Worm (Caenorhabditis elegans) whole organism, L1 larva: ENCODE measurements around the gene dnj-22.

ENCODE experiments used
- C04F5.9 ChIP-seq: sonication (generic microtip); optimal IDR thresholded peaks from 2 replicates; lab custom pipeline; 2016; ENCODE audit warnings: missing genetic modification characterization, missing compliant biosample characterization
- C34B4.2 ChIP-seq: sonication (generic microtip); optimal IDR thresholded peaks from 2 replicates; lab custom pipeline; 2017; ENCODE audit warnings: mild to moderate bottlenecking, missing genetic modification characterization, missing compliant biosample characterization
- F16B12.6 ChIP-seq: fragments of 150-350 bp; optimal IDR thresholded peaks from 2 replicates; lab custom pipeline; 2014; ENCODE audit warnings: missing biosample characterization, missing genetic modification characterization
- Y116A8C.19 ChIP-seq: sonication (generic microtip); optimal IDR thresholded peaks from 2 replicates; lab custom pipeline; 2016; ENCODE audit warnings: missing compliant biosample characterization, missing genetic modification characterization, borderline replicate concordance
- aha-1 ChIP-seq: fragments of 150-350 bp; optimal IDR thresholded peaks from 2 replicates; lab custom pipeline; 2014; ENCODE audit warnings: missing biosample characterization, missing genetic modification characterization
- alr-1 ChIP-seq: fragments of 200-800 bp; sonication (Bioruptor generic); optimal IDR thresholded peaks from 2 replicates; lab custom pipeline; 2018; ENCODE audit warnings: borderline replicate concordance, mild to moderate bottlenecking, missing genetic modification characterization, missing compliant biosample characterization
- aly-2 ChIP-seq: fragments of 150-350 bp; optimal IDR thresholded peaks from 2 replicates; lab custom pipeline; 2014; ENCODE audit warnings: missing biosample characterization, missing genetic modification characterization
- ceh-63 ChIP-seq: fragments of 200-800 bp; sonication (Bioruptor generic); optimal IDR thresholded peaks from 2 replicates; lab custom pipeline; 2018; ENCODE audit warnings: mild to moderate bottlenecking, missing genetic modification characterization, missing compliant biosample characterization
- ceh-8 ChIP-seq: fragments of 200-800 bp; sonication (Bioruptor generic); optimal IDR thresholded peaks from 2 replicates; lab custom pipeline; 2018; ENCODE audit warnings: mild to moderate bottlenecking, missing genetic modification characterization, moderate library complexity, missing compliant biosample characterization
- ceh-82 ChIP-seq, 3 experiments: fragments of 150-350 bp in 1 of 3; sonication (generic microtip) in 2 of 3; optimal IDR thresholded peaks; 2 replicates each; lab custom pipeline; 2014 to 2017; ENCODE audit warnings: missing biosample characterization in 3 of 3, missing genetic modification characterization in 3 of 3
- ceh-88 ChIP-seq: fragments of 200-800 bp; sonication (Bioruptor generic); IDR thresholded peaks from 2 replicates; pipeline ENCODE4 v1.3.6; 2022; ENCODE audit warnings: missing genetic modification characterization, missing compliant biosample characterization
- ceh-90 ChIP-seq: sonication (generic microtip); optimal IDR thresholded peaks from 2 replicates; lab custom pipeline; 2016; ENCODE audit warnings: missing genetic modification characterization, missing compliant biosample characterization
- ces-1 ChIP-seq: fragments of 150-350 bp; optimal IDR thresholded peaks from 2 replicates; lab custom pipeline; 2014; ENCODE audit warnings: missing biosample characterization, missing genetic modification reagents, missing genetic modification characterization
- dsc-1 ChIP-seq: sonication (generic microtip); optimal IDR thresholded peaks from 2 replicates; lab custom pipeline; 2016; ENCODE audit warnings: mild to moderate bottlenecking, missing genetic modification characterization, missing compliant biosample characterization
- egl-13 ChIP-seq: sonication (generic microtip); optimal IDR thresholded peaks from 2 replicates; lab custom pipeline; 2016; ENCODE audit warnings: missing genotype, missing genetic modification reagents, missing genetic modification characterization, missing compliant biosample characterization
- elt-3 ChIP-seq, 6 experiments: fragments of 150-350 bp in 1 of 6; sonication (generic microtip); optimal IDR thresholded peaks; 2 replicates each; lab custom pipeline; 2017 to 2018; ENCODE audit warnings: missing biosample characterization in 6 of 6, missing genetic modification characterization in 6 of 6, inconsistent platforms in 1 of 6
- fkh-4 ChIP-seq: sonication (generic microtip); optimal IDR thresholded peaks from 2 replicates; lab custom pipeline; 2016; ENCODE audit warnings: missing compliant biosample characterization, missing genetic modification characterization, borderline replicate concordance
- fkh-8 ChIP-seq: sonication (generic microtip); optimal IDR thresholded peaks from 2 replicates; lab custom pipeline; 2016; ENCODE audit warnings: mild to moderate bottlenecking, missing genetic modification characterization, missing compliant biosample characterization
- fos-1 ChIP-seq: fragments of 150-350 bp; optimal IDR thresholded peaks from 2 replicates; lab custom pipeline; 2014; ENCODE audit warnings: missing biosample characterization, missing genetic modification characterization
- hlh-17 ChIP-seq: fragments of 200-800 bp; sonication (Bioruptor generic); optimal IDR thresholded peaks from 2 replicates; lab custom pipeline; 2018; ENCODE audit warnings: missing genetic modification characterization, mild to moderate bottlenecking, missing compliant biosample characterization, moderate library complexity, borderline replicate concordance
- hlh-4 ChIP-seq: sonication (generic microtip); optimal IDR thresholded peaks from 2 replicates; lab custom pipeline; 2016; ENCODE audit warnings: mild to moderate bottlenecking, missing genetic modification characterization, missing compliant biosample characterization
- hpl-2 ChIP-seq: fragments of 150-350 bp; optimal IDR thresholded peaks from 2 replicates; lab custom pipeline; 2014; ENCODE audit warnings: missing biosample characterization, missing genetic modification reagents, missing genetic modification characterization
- irx-1 ChIP-seq: sonication (generic microtip); optimal IDR thresholded peaks from 2 replicates; lab custom pipeline; 2016; ENCODE audit warnings: missing genetic modification characterization, missing compliant biosample characterization
- lin-13 ChIP-seq: fragments of 150-350 bp; optimal IDR thresholded peaks from 2 replicates; lab custom pipeline; 2014; ENCODE audit warnings: missing biosample characterization, missing genetic modification reagents, missing genetic modification characterization
- lin-14 ChIP-seq: fragments of 200-800 bp; sonication (Bioruptor generic); optimal IDR thresholded peaks from 2 replicates; lab custom pipeline; 2018; ENCODE audit warnings: mild to moderate bottlenecking, missing genetic modification characterization, moderate library complexity, missing compliant biosample characterization
- lin-35 ChIP-seq, 2 experiments: fragments of 150-350 bp; optimal IDR thresholded peaks; 2 replicates each; lab custom pipeline; 2014; ENCODE audit warnings: missing biosample characterization in 2 of 2, missing genetic modification characterization in 2 of 2, missing genetic modification reagents in 2 of 2
- lin-39 ChIP-seq: fragments of 150-350 bp; optimal IDR thresholded peaks from 2 replicates; lab custom pipeline; 2014; ENCODE audit warnings: missing biosample characterization, missing genetic modification reagents, missing genetic modification characterization
- lir-3 ChIP-seq: sonication (generic microtip); optimal IDR thresholded peaks from 2 replicates; lab custom pipeline; 2016; ENCODE audit warnings: mild to moderate bottlenecking, missing genetic modification characterization, moderate library complexity, missing compliant biosample characterization; ENCODE audit not compliant: poor library complexity
- lsy-2 ChIP-seq, 2 experiments: fragments of 150-350 bp; optimal IDR thresholded peaks; 2 replicates each; lab custom pipeline; 2014; ENCODE audit warnings: missing biosample characterization in 2 of 2, missing genetic modification characterization in 2 of 2
- mab-9 ChIP-seq: fragments of 200-800 bp; sonication (Bioruptor generic); IDR thresholded peaks from 2 replicates; pipeline ENCODE4 v1.3.6; 2022; ENCODE audit warnings: missing genetic modification reagents, missing genetic modification characterization, missing compliant biosample characterization
- mdl-1 ChIP-seq, 2 experiments: fragments of 150-350 bp; optimal IDR thresholded peaks; 2 replicates each; lab custom pipeline; 2014 to 2017; ENCODE audit warnings: missing biosample characterization in 2 of 2, missing genetic modification characterization in 2 of 2, inconsistent platforms in 1 of 2
- mef-2 ChIP-seq: fragments of 150-350 bp; optimal IDR thresholded peaks from 2 replicates; lab custom pipeline; 2014; ENCODE audit warnings: missing biosample characterization, missing genetic modification characterization
- nhr-11 ChIP-seq: fragments of 150-350 bp; optimal IDR thresholded peaks from 2 replicates; lab custom pipeline; 2014; ENCODE audit warnings: missing biosample characterization, missing genetic modification characterization
- nhr-12 ChIP-seq: sonication (generic microtip); optimal IDR thresholded peaks from 2 replicates; lab custom pipeline; 2017; ENCODE audit warnings: missing biosample characterization, missing genetic modification characterization
- nhr-20 ChIP-seq: sonication (generic microtip); optimal IDR thresholded peaks from 2 replicates; lab custom pipeline; 2016; ENCODE audit warnings: mild to moderate bottlenecking, missing genetic modification characterization, missing compliant biosample characterization
- nhr-237 ChIP-seq: fragments of 150-350 bp; optimal IDR thresholded peaks from 2 replicates; lab custom pipeline; 2014; ENCODE audit warnings: missing biosample characterization, missing genetic modification characterization
- nhr-28 ChIP-seq: fragments of 150-350 bp; optimal IDR thresholded peaks from 2 replicates; lab custom pipeline; 2014; ENCODE audit warnings: missing biosample characterization, missing genetic modification characterization
- nhr-47 ChIP-seq: sonication (generic microtip); optimal IDR thresholded peaks from 2 replicates; lab custom pipeline; 2016; ENCODE audit warnings: mild to moderate bottlenecking, missing genetic modification characterization, moderate library complexity, missing compliant biosample characterization
- nhr-77 ChIP-seq: fragments of 150-350 bp; optimal IDR thresholded peaks from 2 replicates; lab custom pipeline; 2014; ENCODE audit warnings: missing biosample characterization, missing genetic modification characterization
- pag-3 ChIP-seq: sonication (generic microtip); optimal IDR thresholded peaks from 2 replicates; lab custom pipeline; 2017; ENCODE audit warnings: missing genetic modification characterization, mild to moderate bottlenecking, missing compliant biosample characterization, antibody characterized with exemption, borderline replicate concordance; ENCODE audit not compliant: insufficient read depth
- pqm-1 ChIP-seq: sonication (generic microtip); optimal IDR thresholded peaks from 3 replicates; lab custom pipeline; 2017; ENCODE audit warnings: missing biosample characterization, missing genetic modification characterization
- skn-1 ChIP-seq: fragments of 150-350 bp; optimal IDR thresholded peaks from 2 replicates; lab custom pipeline; 2014; ENCODE audit warnings: missing biosample characterization, missing genetic modification characterization
- sox-4 ChIP-seq: sonication (generic microtip); optimal IDR thresholded peaks from 2 replicates; lab custom pipeline; 2016; ENCODE audit warnings: missing genetic modification characterization, missing compliant biosample characterization
- sup-37 ChIP-seq: fragments of 200-800 bp; sonication (Bioruptor generic); optimal IDR thresholded peaks from 2 replicates; lab custom pipeline; 2018; ENCODE audit warnings: mild to moderate bottlenecking, missing genetic modification characterization, missing compliant biosample characterization
- swsn-7 ChIP-seq: sonication (generic microtip); optimal IDR thresholded peaks from 2 replicates; lab custom pipeline; 2016; ENCODE audit warnings: missing genetic modification characterization, missing compliant biosample characterization
- tbx-2 ChIP-seq: sonication (generic microtip); optimal IDR thresholded peaks from 2 replicates; lab custom pipeline; 2016; ENCODE audit warnings: missing genetic modification characterization, missing compliant biosample characterization
- tlp-1 ChIP-seq: fragments of 150-350 bp; optimal IDR thresholded peaks from 2 replicates; lab custom pipeline; 2014; ENCODE audit warnings: missing biosample characterization, missing genetic modification characterization
- unc-62 ChIP-seq: fragments of 150-350 bp; optimal IDR thresholded peaks from 2 replicates; lab custom pipeline; 2014; ENCODE audit warnings: missing biosample characterization, missing genetic modification reagents, missing genetic modification characterization
- unc-86 ChIP-seq: sonication (generic microtip); optimal IDR thresholded peaks from 2 replicates; lab custom pipeline; 2016; ENCODE audit warnings: missing genetic modification characterization, missing compliant biosample characterization
- unc-98 ChIP-seq: fragments of 200-800 bp; sonication (Bioruptor generic); IDR thresholded peaks from 2 replicates; pipeline ENCODE4 v1.3.6; 2022; ENCODE audit warnings: missing genetic modification characterization, missing compliant biosample characterization
- vab-15 ChIP-seq: sonication (generic microtip); optimal IDR thresholded peaks from 2 replicates; lab custom pipeline; 2017; ENCODE audit warnings: missing genotype, mild to moderate bottlenecking, missing genetic modification characterization, missing compliant biosample characterization
- xbp-1 ChIP-seq: sonication (generic microtip); optimal IDR thresholded peaks from 2 replicates; lab custom pipeline; 2016; ENCODE audit warnings: missing genetic modification characterization, missing compliant biosample characterization
- zag-1 ChIP-seq: fragments of 150-350 bp; optimal IDR thresholded peaks from 2 replicates; lab custom pipeline; 2014; ENCODE audit warnings: missing biosample characterization, missing genetic modification characterization
- ztf-4 ChIP-seq: fragments of 150-350 bp; optimal IDR thresholded peaks from 2 replicates; lab custom pipeline; 2014; ENCODE audit warnings: missing biosample characterization, missing genetic modification characterization

Gene dnj-22

ce11 chrV:8445636-8446035, 16.3 kb downstream of the dnj-22 start (continued):
- TF ChIP-seq fkh-4 (tag; lab: Kevin White, UChicago) = no peak
- TF ChIP-seq zag-1 (tag; lab: Kevin White, UChicago) = no peak
- no peak for TF ChIP-seq unc-98 (GFP tag; lab: Robert Waterston, UW)
- TF ChIP-seq tbx-2 = no peak
- TF ChIP-seq ces-1 = no peak
- TF ChIP-seq mef-2 (tag; lab: Kevin White, UChicago) = no peak
- no peak for TF ChIP-seq mab-9
- TF ChIP-seq aly-2 (tag; lab: Kevin White, UChicago) = no peak
- TF ChIP-seq Y116A8C.19 = no peak
- peak; percentile 9 for TF ChIP-seq fos-1 (tag; lab: Kevin White, UChicago)
- TF ChIP-seq fkh-8 (tag; lab: Kevin White, UChicago) = no peak
- TF ChIP-seq nhr-20 = peak; percentile 53
- no peak for TF ChIP-seq irx-1 (tag; lab: Kevin White, UChicago)
- TF ChIP-seq elt-3 (tag; optimal IDR thresholded peaks at IDR 0.05; lab: Kevin White, UChicago) = peak in 3 of 6 experiments; percentile 24 to 53 (median 49)
- TF ChIP-seq nhr-11 (tag; lab: Kevin White, UChicago) = no peak
- TF ChIP-seq ceh-82 (tag; optimal IDR thresholded peaks at IDR 0.05; lab: Kevin White, UChicago) = no peak
- TF ChIP-seq sup-37 (GFP tag; lab: Kevin White, UChicago) = no peak
- TF ChIP-seq nhr-77 (tag; lab: Kevin White, UChicago) = peak; percentile 60
- no peak for TF ChIP-seq nhr-12 (tag; lab: Kevin White, UChicago)
- no peak for TF ChIP-seq aha-1
- no peak for TF ChIP-seq egl-13 (tag; lab: Kevin White, UChicago)
- no peak for TF ChIP-seq dsc-1 (tag; lab: Kevin White, UChicago)
- TF ChIP-seq nhr-237 = no peak
- TF ChIP-seq unc-86 (tag; lab: Kevin White, UChicago) = no peak
- TF ChIP-seq xbp-1 (tag; lab: Kevin White, UChicago) = no peak
- no peak for TF ChIP-seq ceh-88 (GFP tag; lab: Robert Waterston, UW)
- no peak for TF ChIP-seq C04F5.9 (tag; lab: Kevin White, UChicago)
- no peak for TF ChIP-seq sox-4 (tag; lab: Kevin White, UChicago)
- no peak for TF ChIP-seq skn-1
- TF ChIP-seq ztf-4 (tag; lab: Kevin White, UChicago) = no peak
- TF ChIP-seq swsn-7 (tag; lab: Kevin White, UChicago) = no peak
- no peak for TF ChIP-seq lir-3 (tag; lab: Kevin White, UChicago)
- no peak for TF ChIP-seq C34B4.2
- no peak for TF ChIP-seq lin-39
- TF ChIP-seq nhr-28 (tag; lab: Kevin White, UChicago) = no peak
- no peak for TF ChIP-seq alr-1 (tag; lab: Kevin White, UChicago)
- no peak for TF ChIP-seq F16B12.6
- no peak for TF ChIP-seq pag-3
- no peak for TF ChIP-seq nhr-47 (tag; lab: Kevin White, UChicago)
- TF ChIP-seq lin-35 (GFP tag; optimal IDR thresholded peaks at IDR 0.05; lab: Kevin White, UChicago) = peak; percentile 2 to 64
- peak; percentile 71 for TF ChIP-seq lin-14 (GFP tag; lab: Kevin White, UChicago)
- no peak for TF ChIP-seq ceh-90 (tag; lab: Kevin White, UChicago)
- no peak for TF ChIP-seq tlp-1 (tag; lab: Kevin White, UChicago)
- TF ChIP-seq lin-13 (GFP tag; lab: Kevin White, UChicago) = no peak
- no peak for TF ChIP-seq ceh-8
- no peak for TF ChIP-seq unc-62 (GFP tag; lab: Kevin White, UChicago)
- no peak for TF ChIP-seq pqm-1 (tag; lab: Kevin White, UChicago)
- no peak for TF ChIP-seq vab-15
- TF ChIP-seq hlh-4 = no peak
- peak; percentile 5 to 62 for TF ChIP-seq lsy-2 (tag; optimal IDR thresholded peaks at IDR 0.05; lab: Kevin White, UChicago)
- peak in 1 of 2 experiments; percentile 17 for TF ChIP-seq mdl-1 (tag; optimal IDR thresholded peaks at IDR 0.05; lab: Kevin White, UChicago)
- no peak for TF ChIP-seq hlh-17 (GFP tag; lab: Kevin White, UChicago)
- no peak for TF ChIP-seq ceh-63
- no peak for TF ChIP-seq hpl-2
